Worm (Caenorhabditis elegans) whole organism, early embryonic: ENCODE results near the gene K11G9.5.

Experiments
- pes-1 ChIP-seq: fragments of 200-800 bp; sonication (Bioruptor generic); IDR thresholded peaks from 2 replicates; pipeline ENCODE4 v1.3.6; 2022; ENCODE audit warnings: missing genetic modification reagents, missing genetic modification characterization, missing compliant biosample characterization
- scrt-1 ChIP-seq: fragments of 200-800 bp; sonication (Bioruptor generic); IDR thresholded peaks from 2 replicates; pipeline ENCODE4 v1.3.6; 2022; ENCODE audit warnings: missing genetic modification characterization, missing compliant biosample characterization
- sea-1 ChIP-seq: fragments of 200-800 bp; sonication (Bioruptor generic); conservative IDR thresholded peaks from 2 replicates; pipeline ENCODE4 v1.3.6; 2022; ENCODE audit warnings: missing genetic modification characterization, missing compliant biosample characterization
- tbx-11 ChIP-seq: fragments of 200-800 bp; sonication (Bioruptor generic); IDR thresholded peaks from 2 replicates; pipeline ENCODE4 v1.3.6; 2022; ENCODE audit warnings: missing genetic modification characterization, missing compliant biosample characterization

DNA sequence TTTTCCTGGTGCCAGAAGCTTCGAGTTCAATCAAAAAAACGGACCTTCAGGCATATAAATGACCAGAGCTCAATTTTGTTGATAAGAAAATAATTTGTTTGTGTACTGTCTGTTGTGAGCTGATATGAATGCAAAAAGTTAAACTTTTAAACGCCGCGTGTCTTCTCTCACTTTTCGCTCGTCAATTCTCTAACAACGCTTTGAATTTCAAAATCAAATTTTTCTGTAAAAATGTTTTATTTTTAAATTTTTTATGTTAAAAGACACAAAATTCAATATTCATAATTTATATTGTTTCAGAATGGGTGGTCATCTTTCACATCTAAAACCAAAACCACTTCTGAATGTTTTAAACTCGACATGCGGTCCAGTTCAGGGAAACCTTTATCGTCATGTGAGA is 14.3 kb downstream of the K11G9.5 start, which contains the start of gene cest-31:
- TF ChIP-seq pes-1 (GFP tag; lab: Robert Waterston, UW), result no peak
- no peak for TF ChIP-seq sea-1
- no peak for TF ChIP-seq tbx-11 (GFP tag; lab: Robert Waterston, UW)
- no peak for TF ChIP-seq scrt-1
